ENCODE assay signal across 3 worm cellular contexts in the genomic region with DNA sequence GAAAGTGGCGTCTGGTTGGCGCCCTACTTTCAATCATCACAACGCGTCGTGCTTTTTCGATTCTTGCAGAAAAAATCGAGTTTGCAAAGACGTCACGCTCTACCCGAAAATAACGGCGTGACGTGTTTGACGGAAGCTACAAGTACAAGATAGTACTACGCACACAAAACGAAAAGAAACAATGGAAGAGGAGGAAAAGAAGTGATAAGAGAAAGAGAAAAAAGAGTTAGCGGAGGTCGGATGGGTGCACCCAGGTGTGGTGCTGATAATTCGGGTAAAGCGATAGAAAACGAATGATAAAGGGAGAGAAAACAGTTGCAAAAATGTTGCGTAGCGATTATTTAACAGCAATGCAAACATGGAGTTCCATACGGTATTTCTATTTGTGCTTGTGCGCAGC.
TF ChIP-seq lines count a peak whose summit lies in the region.

No protein-coding gene starts in this region.

TF ChIP-seq in whole organism, L1 larva, 84 proteins besides CTCF, POLR2A, EP300 and RAD21 (continued from another document and continues in another):
- TF ChIP-seq swsn-7 (tag; optimal IDR thresholded peaks at IDR 0.05; lab: Kevin White, UChicago) (no peak), egl-13 (tag; optimal IDR thresholded peaks at IDR 0.05; lab: Kevin White, UChicago) (no peak), fkh-8 (tag; optimal IDR thresholded peaks at IDR 0.05; lab: Kevin White, UChicago) (no peak), snu-23 (GFP tag; optimal IDR thresholded peaks at IDR 0.05; lab: Kevin White, UChicago) (peak; percentile 11), ceh-82 (tag; optimal IDR thresholded peaks at IDR 0.05; lab: Kevin White, UChicago) (no peak), tlp-1 (tag; optimal IDR thresholded peaks at IDR 0.05; lab: Kevin White, UChicago) (no peak), ceh-8 (GFP tag; optimal IDR thresholded peaks at IDR 0.05; lab: Kevin White, UChicago) (no peak), lin-35 (GFP tag; optimal IDR thresholded peaks at IDR 0.05; lab: Kevin White, UChicago) (peak in 1 of 2 experiments; percentile 39), lsy-2 (tag; optimal IDR thresholded peaks at IDR 0.05; lab: Kevin White, UChicago) (peak in 1 of 2 experiments; percentile 7), vab-15 (tag; optimal IDR thresholded peaks at IDR 0.05; lab: Kevin White, UChicago) (no peak), pqm-1 (tag; optimal IDR thresholded peaks at IDR 0.05; lab: Kevin White, UChicago) (no peak), nhr-85 (tag; lab: Kevin White, UChicago) (peak; percentile 73), nhr-47 (tag; optimal IDR thresholded peaks at IDR 0.05; lab: Kevin White, UChicago) (no peak), fos-1 (tag; optimal IDR thresholded peaks at IDR 0.05; lab: Kevin White, UChicago) (no peak), unc-86 (tag; optimal IDR thresholded peaks at IDR 0.05; lab: Kevin White, UChicago) (no peak), alr-1 (tag; optimal IDR thresholded peaks at IDR 0.05; lab: Kevin White, UChicago; ENCODE audit: borderline replicate concordance) (no peak), efl-3 (GFP tag; optimal IDR thresholded peaks at IDR 0.05; lab: Kevin White, UChicago) (no peak), unc-62 (GFP tag; optimal IDR thresholded peaks at IDR 0.05; lab: Kevin White, UChicago) (no peak), mab-9 (GFP tag; IDR thresholded peaks at IDR 0.05; lab: Robert Waterston, UW) (no peak), dpl-1 (GFP tag; optimal IDR thresholded peaks at IDR 0.05; lab: Kevin White, UChicago) (peak in 1 of 3 experiments; percentile 1), nhr-77 (tag; optimal IDR thresholded peaks at IDR 0.05; lab: Kevin White, UChicago) (peak; percentile 46), nhr-90 (tag; optimal IDR thresholded peaks at IDR 0.05; lab: Kevin White, UChicago; ENCODE audit: poor library complexity) (peak; percentile 19), lin-15B (tag; optimal IDR thresholded peaks at IDR 0.05; lab: Kevin White, UChicago) (no peak), mef-2 (tag; optimal IDR thresholded peaks at IDR 0.05; lab: Kevin White, UChicago) (no peak), egl-27 (tag; optimal IDR thresholded peaks at IDR 0.05; lab: Kevin White, UChicago) (no peak), sox-4 (tag; optimal IDR thresholded peaks at IDR 0.05; lab: Kevin White, UChicago) (no peak), ceh-88 (GFP tag; IDR thresholded peaks at IDR 0.05; lab: Robert Waterston, UW) (no peak), mdl-1 (tag; optimal IDR thresholded peaks at IDR 0.05; lab: Kevin White, UChicago) (peak in 1 of 2 experiments; percentile 70), fkh-10 (GFP tag; optimal IDR thresholded peaks at IDR 0.05; lab: Kevin White, UChicago) (no peak), hlh-17 (GFP tag; optimal IDR thresholded peaks at IDR 0.05; lab: Kevin White, UChicago; ENCODE audit: borderline replicate concordance) (no peak), grh-1 (GFP tag; IDR thresholded peaks at IDR 0.05; lab: Robert Waterston, UW) (no peak), nhr-19 (GFP tag; conservative IDR thresholded peaks at IDR 0.05; lab: Robert Waterston, UW) (0 out of 2 replicates have a peak, but pooled peaks have one; percentile 6), nhr-84 (tag; optimal IDR thresholded peaks at IDR 0.05; lab: Kevin White, UChicago) (no peak), unc-30 (tag; optimal IDR thresholded peaks at IDR 0.05; lab: Kevin White, UChicago) (no peak), hlh-4 (tag; optimal IDR thresholded peaks at IDR 0.05; lab: Kevin White, UChicago) (no peak), lin-13 (GFP tag; optimal IDR thresholded peaks at IDR 0.05; lab: Kevin White, UChicago) (no peak), jun-1 (tag; optimal IDR thresholded peaks at IDR 0.05; lab: Kevin White, UChicago) (peak; percentile 53), ztf-4 (tag; optimal IDR thresholded peaks at IDR 0.05; lab: Kevin White, UChicago) (no peak), aly-2 (tag; optimal IDR thresholded peaks at IDR 0.05; lab: Kevin White, UChicago) (no peak), nhr-76 (tag; optimal IDR thresholded peaks at IDR 0.05; lab: Kevin White, UChicago) (no peak), ces-1 (GFP tag; optimal IDR thresholded peaks at IDR 0.05; lab: Kevin White, UChicago) (no peak), lin-14 (GFP tag; optimal IDR thresholded peaks at IDR 0.05; lab: Kevin White, UChicago) (peak; percentile 63), elt-3 (tag; optimal IDR thresholded peaks at IDR 0.05; lab: Kevin White, UChicago) (peak in 1 of 6 experiments; percentile 23)

TF ChIP-seq in whole organism, L2 larva, 48 proteins besides CTCF, POLR2A, EP300 and RAD21 (continued from another document):
- TF ChIP-seq lin-13 (GFP tag; optimal IDR thresholded peaks at IDR 0.05; lab: Kevin White, UChicago) (no peak), sem-4 (tag; optimal IDR thresholded peaks at IDR 0.05; lab: Kevin White, UChicago) (no peak), ztf-11 (tag; optimal IDR thresholded peaks at IDR 0.05; lab: Kevin White, UChicago) (no peak), ceh-16 (tag; optimal IDR thresholded peaks at IDR 0.05; lab: Kevin White, UChicago) (no peak), blmp-1 (tag; optimal IDR thresholded peaks at IDR 0.05; lab: Kevin White, UChicago; ENCODE audit: insufficient read depth) (no peak), dmd-4 (tag; optimal IDR thresholded peaks at IDR 0.05; lab: Kevin White, UChicago) (no peak), Y55F3AM.14 (GFP tag; optimal IDR thresholded peaks at IDR 0.05; lab: Kevin White, UChicago) (no peak), zag-1 (tag; optimal IDR thresholded peaks at IDR 0.05; lab: Kevin White, UChicago) (no peak), elt-1 (tag; optimal IDR thresholded peaks at IDR 0.05; lab: Kevin White, UChicago) (no peak), nhr-25 (tag; optimal IDR thresholded peaks at IDR 0.05; lab: Kevin White, UChicago) (no peak), fos-1 (tag; optimal IDR thresholded peaks at IDR 0.05; lab: Kevin White, UChicago) (peak; percentile 76), egl-27 (tag; optimal IDR thresholded peaks at IDR 0.05; lab: Kevin White, UChicago) (peak; percentile 8), nhr-129 (tag; optimal IDR thresholded peaks at IDR 0.05; lab: Kevin White, UChicago) (peak; percentile 28), mdl-1 (tag; optimal IDR thresholded peaks at IDR 0.05; lab: Kevin White, UChicago) (peak in 1 of 2 experiments; percentile 27), nhr-11 (tag; optimal IDR thresholded peaks at IDR 0.05; lab: Kevin White, UChicago) (no peak), unc-39 (tag; optimal IDR thresholded peaks at IDR 0.05; lab: Kevin White, UChicago) (no peak), crh-2 (tag; optimal IDR thresholded peaks at IDR 0.05; lab: Kevin White, UChicago) (peak; percentile 52), mab-5 (tag; optimal IDR thresholded peaks at IDR 0.05; lab: Kevin White, UChicago) (no peak), F13H6.1 (tag; optimal IDR thresholded peaks at IDR 0.05; lab: Kevin White, UChicago) (peak; percentile 67), sma-9 (GFP tag; optimal IDR thresholded peaks at IDR 0.05; lab: Kevin White, UChicago) (peak; percentile 73), sma-9 (tag; optimal IDR thresholded peaks at IDR 0.05; lab: Kevin White, UChicago) (no peak), nhr-237 (tag; optimal IDR thresholded peaks at IDR 0.05; lab: Kevin White, UChicago) (no peak), elt-3 (tag; optimal IDR thresholded peaks at IDR 0.05; lab: Kevin White, UChicago) (no peak), aly-2 (tag; optimal IDR thresholded peaks at IDR 0.05; lab: Kevin White, UChicago) (no peak), unc-62 (GFP tag; optimal IDR thresholded peaks at IDR 0.05; lab: Kevin White, UChicago) (no peak), nhr-21 (tag; optimal IDR thresholded peaks at IDR 0.05; lab: Kevin White, UChicago) (no peak), ztf-4 (tag; optimal IDR thresholded peaks at IDR 0.05; lab: Kevin White, UChicago) (no peak), peb-1 (tag; optimal IDR thresholded peaks at IDR 0.05; lab: Kevin White, UChicago) (no peak), nhr-10 (tag; optimal IDR thresholded peaks at IDR 0.05; lab: Kevin White, UChicago) (no peak), nhr-23 (tag; optimal IDR thresholded peaks at IDR 0.05; lab: Kevin White, UChicago) (no peak), R02D3.7 (tag; optimal IDR thresholded peaks at IDR 0.05; lab: Kevin White, UChicago) (no peak), nhr-12 (tag; optimal IDR thresholded peaks at IDR 0.05; lab: Kevin White, UChicago) (no peak), unc-55 (GFP tag; optimal IDR thresholded peaks at IDR 0.05; lab: Kevin White, UChicago) (no peak)

TF ChIP-seq in whole organism, L4 larva, 104 proteins besides CTCF, POLR2A, EP300 and RAD21 (continued from another document):
- no peak for TF ChIP-seq ceh-28 (tag; optimal IDR thresholded peaks at IDR 0.05; lab: Kevin White, UChicago)
- no peak for TF ChIP-seq ceh-82 (tag; optimal IDR thresholded peaks at IDR 0.05; lab: Kevin White, UChicago)
- TF ChIP-seq aha-1 (tag; lab: Kevin White, UChicago): peak; percentile 69
- TF ChIP-seq unc-62 (GFP tag; optimal IDR thresholded peaks at IDR 0.05 in 1 of 2; lab: Kevin White, UChicago): peak in 1 of 2 experiments; percentile 53
- no peak for TF ChIP-seq unc-62 (tag; optimal IDR thresholded peaks at IDR 0.05; lab: Kevin White, UChicago)
- peak; percentile 29 for TF ChIP-seq nhr-102 (tag; optimal IDR thresholded peaks at IDR 0.05; lab: Kevin White, UChicago)
- TF ChIP-seq dve-1 (tag; optimal IDR thresholded peaks at IDR 0.05; lab: Kevin White, UChicago; ENCODE audit: insufficient read depth): peak; percentile 35
- TF ChIP-seq nhr-25 (tag; optimal IDR thresholded peaks at IDR 0.05; lab: Kevin White, UChicago; ENCODE audit: borderline replicate concordance, insufficient read depth): no peak
- TF ChIP-seq zfp-3 (GFP tag; conservative IDR thresholded peaks at IDR 0.05; lab: Robert Waterston, UW): no peak
- TF ChIP-seq pqm-1 (tag; optimal IDR thresholded peaks at IDR 0.05; lab: Kevin White, UChicago): peak; percentile 76
- peak; percentile 78 for TF ChIP-seq dmd-6 (GFP tag; IDR thresholded peaks at IDR 0.05; lab: Robert Waterston, UW)
- TF ChIP-seq nhr-41 (GFP tag; IDR thresholded peaks at IDR 0.05; lab: Robert Waterston, UW): no peak
- TF ChIP-seq Y105C5A.15 (GFP tag; IDR thresholded peaks at IDR 0.05; lab: Robert Waterston, UW): no peak
- no peak for TF ChIP-seq spr-3 (GFP tag; optimal IDR thresholded peaks at IDR 0.05; lab: Kevin White, UChicago)
- TF ChIP-seq dmd-9 (GFP tag; IDR thresholded peaks at IDR 0.05; lab: Robert Waterston, UW): no peak
- no peak for TF ChIP-seq madf-9 (GFP tag; conservative IDR thresholded peaks at IDR 0.05; lab: Robert Waterston, UW)
- TF ChIP-seq daf-8 (GFP tag; IDR thresholded peaks at IDR 0.05; lab: Robert Waterston, UW): no peak
- TF ChIP-seq attf-4 (tag; optimal IDR thresholded peaks at IDR 0.05; lab: Kevin White, UChicago): no peak
- TF ChIP-seq ceh-62 (tag; optimal IDR thresholded peaks at IDR 0.05; lab: Kevin White, UChicago): no peak
- no peak for TF ChIP-seq nhr-76 (tag; optimal IDR thresholded peaks at IDR 0.05; lab: Kevin White, UChicago)
- no peak for TF ChIP-seq daf-19 (GFP tag; conservative IDR thresholded peaks at IDR 0.05; lab: Robert Waterston, UW)
- TF ChIP-seq mep-1 (tag; optimal IDR thresholded peaks at IDR 0.05; lab: Kevin White, UChicago): no peak
- no peak for TF ChIP-seq mdt-29 (GFP tag; IDR thresholded peaks at IDR 0.05; lab: Robert Waterston, UW)
- no peak for TF ChIP-seq egl-27 (tag; optimal IDR thresholded peaks at IDR 0.05; lab: Kevin White, UChicago)
- no peak for TF ChIP-seq Y48G9A.11 (GFP tag; IDR thresholded peaks at IDR 0.05; lab: Robert Waterston, UW)
- no peak for TF ChIP-seq dmd-8 (GFP tag; IDR thresholded peaks at IDR 0.05; lab: Robert Waterston, UW)
- TF ChIP-seq Y75B8A.6 (GFP tag; IDR thresholded peaks at IDR 0.05; lab: Robert Waterston, UW): no peak
- no peak for TF ChIP-seq snpc-4 (tag; optimal IDR thresholded peaks at IDR 0.05; lab: Kevin White, UChicago)
- no peak for TF ChIP-seq daf-16 (GFP tag; optimal IDR thresholded peaks at IDR 0.05; lab: Kevin White, UChicago)
- TF ChIP-seq daf-16 (tag; optimal IDR thresholded peaks at IDR 0.05; lab: Kevin White, UChicago): peak; percentile 70
- peak; percentile 74 for TF ChIP-seq hlh-11 (tag; optimal IDR thresholded peaks at IDR 0.05; lab: Kevin White, UChicago)
- TF ChIP-seq hlh-30 (tag; optimal IDR thresholded peaks at IDR 0.05; lab: Kevin White, UChicago; ENCODE audit: insufficient read depth): no peak
- no peak for TF ChIP-seq aly-2 (tag; optimal IDR thresholded peaks at IDR 0.05; lab: Kevin White, UChicago)
- no peak for TF ChIP-seq duxl-1 (tag; optimal IDR thresholded peaks at IDR 0.05; lab: Kevin White, UChicago; ENCODE audit: poor library complexity)
- TF ChIP-seq nhr-111 (GFP tag; optimal IDR thresholded peaks at IDR 0.05; lab: Kevin White, UChicago): no peak
- TF ChIP-seq tag-97 (GFP tag; IDR thresholded peaks at IDR 0.05; lab: Robert Waterston, UW): no peak
- no peak for TF ChIP-seq nhr-11 (tag; optimal IDR thresholded peaks at IDR 0.05; lab: Kevin White, UChicago)
- TF ChIP-seq ama-1 (optimal IDR thresholded peaks at IDR 0.05; lab: Kevin White, UChicago): no peak
- no peak for TF ChIP-seq zag-1 (tag; optimal IDR thresholded peaks at IDR 0.05; lab: Kevin White, UChicago)
- no peak for TF ChIP-seq ctbp-1 (GFP tag; IDR thresholded peaks at IDR 0.05; lab: Robert Waterston, UW)
- no peak for TF ChIP-seq F10B5.3 (tag; optimal IDR thresholded peaks at IDR 0.05; lab: Kevin White, UChicago)
- TF ChIP-seq unc-39 (tag; optimal IDR thresholded peaks at IDR 0.05; lab: Kevin White, UChicago): no peak
- TF ChIP-seq D1046.2 (GFP tag; IDR thresholded peaks at IDR 0.05; lab: Robert Waterston, UW): no peak
- no peak for TF ChIP-seq nhr-10 (tag; optimal IDR thresholded peaks at IDR 0.05; lab: Kevin White, UChicago)
- TF ChIP-seq mdl-1 (tag; optimal IDR thresholded peaks at IDR 0.05; lab: Kevin White, UChicago): peak in 1 of 2 experiments; percentile 45
- TF ChIP-seq nhr-48 (tag; optimal IDR thresholded peaks at IDR 0.05; lab: Kevin White, UChicago): peak; percentile 76
TF ChIP-seq in whole organism, L4 larva: peak in this region for 13.
